Worm (Caenorhabditis elegans) whole organism, mixed stage, embryonic: ENCODE data around the gene C05D9.7.
A peak's percentile ranks its signal among the peaks of the same experiment; 100 is the strongest.

Experiments
- M03D4.4 ChIP-seq: sonication (generic microtip); optimal IDR thresholded peaks from 2 replicates; lab custom pipeline; 2017; ENCODE audit warnings: mild to moderate bottlenecking, missing genetic modification characterization, missing compliant biosample characterization
- bed-3 ChIP-seq: fragments of 200-800 bp; sonication (Bioruptor generic); optimal IDR thresholded peaks from 3 replicates; lab custom pipeline; 2018; ENCODE audit warnings: mild to moderate bottlenecking, missing genetic modification characterization, moderate library complexity, missing compliant biosample characterization
- blmp-1 ChIP-seq: fragments of 150-350 bp; optimal IDR thresholded peaks from 2 replicates; lab custom pipeline; 2014; ENCODE audit warnings: missing biosample characterization, missing genetic modification characterization
- ceh-39 ChIP-seq: fragments of 150-350 bp; optimal IDR thresholded peaks from 2 replicates; lab custom pipeline; 2014; ENCODE audit warnings: missing biosample characterization, missing genetic modification characterization
- ceh-43 ChIP-seq: fragments of 200-800 bp; sonication (Bioruptor generic); optimal IDR thresholded peaks from 2 replicates; lab custom pipeline; 2018; ENCODE audit warnings: mild to moderate bottlenecking, missing genetic modification characterization, moderate library complexity, missing compliant biosample characterization
- ceh-83 ChIP-seq: fragments of 200-800 bp; sonication (Bioruptor generic); optimal IDR thresholded peaks from 2 replicates; lab custom pipeline; 2018; ENCODE audit warnings: mild to moderate bottlenecking, missing genetic modification characterization, missing compliant biosample characterization
- ces-1 ChIP-seq: fragments of 150-350 bp; optimal IDR thresholded peaks from 2 replicates; lab custom pipeline; 2014; ENCODE audit warnings: missing biosample characterization, missing genetic modification reagents, missing genetic modification characterization
- cnd-1 ChIP-seq: fragments of 200-800 bp; sonication (Bioruptor generic); optimal IDR thresholded peaks from 2 replicates; lab custom pipeline; 2018; ENCODE audit warnings: mild to moderate bottlenecking, missing genetic modification characterization, missing compliant biosample characterization
- drap-1 ChIP-seq: fragments of 200-800 bp; sonication (Bioruptor generic); optimal IDR thresholded peaks from 3 replicates; lab custom pipeline; 2018; ENCODE audit warnings: mild to moderate bottlenecking, missing genetic modification characterization, missing compliant biosample characterization
- elt-1 ChIP-seq: sonication (generic microtip); optimal IDR thresholded peaks from 2 replicates; lab custom pipeline; 2017; ENCODE audit warnings: missing genetic modification characterization, mild to moderate bottlenecking, missing compliant biosample characterization, antibody characterized with exemption, moderate library complexity, borderline replicate concordance; ENCODE audit not compliant: insufficient read depth
- elt-3 ChIP-seq: fragments of 150-350 bp; optimal IDR thresholded peaks from 2 replicates; lab custom pipeline; 2014; ENCODE audit warnings: missing biosample characterization, missing genetic modification characterization
- flh-1 ChIP-seq: fragments of 200-800 bp; sonication (Bioruptor generic); optimal IDR thresholded peaks from 2 replicates; lab custom pipeline; 2018; ENCODE audit warnings: mild to moderate bottlenecking, missing genetic modification characterization, moderate library complexity, missing compliant biosample characterization
- ham-2 ChIP-seq: fragments of 200-800 bp; sonication (Bioruptor generic); optimal IDR thresholded peaks from 2 replicates; lab custom pipeline; 2018; ENCODE audit warnings: mild to moderate bottlenecking, missing genetic modification characterization, missing compliant biosample characterization
- hlh-1 ChIP-seq: fragments of 150-350 bp; optimal IDR thresholded peaks from 2 replicates; lab custom pipeline; 2014; ENCODE audit warnings: missing biosample characterization, missing genetic modification reagents, missing genetic modification characterization
- lin-13 ChIP-seq: fragments of 150-350 bp; optimal IDR thresholded peaks from 2 replicates; lab custom pipeline; 2014; ENCODE audit warnings: missing biosample characterization, missing genetic modification characterization
- lin-32 ChIP-seq: fragments of 200-800 bp; sonication (Bioruptor generic); optimal IDR thresholded peaks from 2 replicates; lab custom pipeline; 2018; ENCODE audit warnings: mild to moderate bottlenecking, missing genetic modification characterization, missing compliant biosample characterization
- lsy-2 ChIP-seq: fragments of 150-350 bp; optimal IDR thresholded peaks from 2 replicates; lab custom pipeline; 2014; ENCODE audit warnings: missing biosample characterization, missing genetic modification characterization
- mab-5 ChIP-seq: fragments of 150-350 bp; optimal IDR thresholded peaks from 2 replicates; lab custom pipeline; 2014; ENCODE audit warnings: missing biosample characterization, missing genetic modification characterization
- mep-1 ChIP-seq: fragments of 150-350 bp; optimal IDR thresholded peaks from 2 replicates; lab custom pipeline; 2017; ENCODE audit warnings: missing biosample characterization, missing genetic modification reagents, missing genetic modification characterization, inconsistent platforms
- mls-2 ChIP-seq: sonication (generic microtip); optimal IDR thresholded peaks from 2 replicates; lab custom pipeline; 2016; ENCODE audit warnings: mild to moderate bottlenecking, missing genetic modification characterization, moderate library complexity, missing compliant biosample characterization
- nhr-12 ChIP-seq: fragments of 150-350 bp; optimal IDR thresholded peaks from 2 replicates; lab custom pipeline; 2014; ENCODE audit warnings: missing biosample characterization, missing genetic modification characterization
- nhr-2 ChIP-seq: fragments of 150-350 bp; optimal IDR thresholded peaks from 2 replicates; lab custom pipeline; 2014; ENCODE audit warnings: missing biosample characterization, missing genetic modification characterization
- nhr-237 ChIP-seq: fragments of 150-350 bp; optimal IDR thresholded peaks from 2 replicates; lab custom pipeline; 2014; ENCODE audit warnings: missing biosample characterization, missing genetic modification characterization
- nhr-28 ChIP-seq: fragments of 150-350 bp; optimal IDR thresholded peaks from 2 replicates; lab custom pipeline; 2014; ENCODE audit warnings: missing biosample characterization, missing genetic modification characterization
- nhr-76 ChIP-seq: sonication (generic microtip); optimal IDR thresholded peaks from 2 replicates; lab custom pipeline; 2017; ENCODE audit warnings: missing biosample characterization, missing genetic modification characterization
- pha-4 ChIP-seq: fragments of 150-350 bp; optimal IDR thresholded peaks from 2 replicates; lab custom pipeline; 2018; ENCODE audit warnings: missing biosample characterization, missing genetic modification reagents, missing genetic modification characterization
- sem-2 ChIP-seq: fragments of 200-800 bp; sonication (Bioruptor generic); optimal IDR thresholded peaks from 2 replicates; lab custom pipeline; 2018; ENCODE audit warnings: mild to moderate bottlenecking, missing genetic modification characterization, missing compliant biosample characterization
- snpc-4 ChIP-seq: fragments of 150-350 bp; optimal IDR thresholded peaks from 2 replicates; lab custom pipeline; 2014; ENCODE audit warnings: missing biosample characterization, missing genetic modification characterization
- sptf-1 ChIP-seq: sonication (generic microtip); optimal IDR thresholded peaks from 2 replicates; lab custom pipeline; 2017; ENCODE audit warnings: mild to moderate bottlenecking, missing genetic modification characterization, moderate library complexity, missing compliant biosample characterization
- tbx-8 ChIP-seq: fragments of 200-800 bp; sonication (Bioruptor generic); optimal IDR thresholded peaks from 2 replicates; lab custom pipeline; 2018; ENCODE audit warnings: mild to moderate bottlenecking, missing genetic modification characterization, moderate library complexity, missing compliant biosample characterization
- unc-120 ChIP-seq: sonication (generic microtip); optimal IDR thresholded peaks from 2 replicates; lab custom pipeline; 2017; ENCODE audit warnings: missing genetic modification characterization, missing compliant biosample characterization; ENCODE audit not compliant: poor library complexity, severe bottlenecking
- unc-39 ChIP-seq: fragments of 150-350 bp; optimal IDR thresholded peaks from 2 replicates; lab custom pipeline; 2014; ENCODE audit warnings: missing biosample characterization, missing genetic modification characterization
- unc-62 ChIP-seq: fragments of 150-350 bp; optimal IDR thresholded peaks from 2 replicates; lab custom pipeline; 2014; ENCODE audit warnings: missing biosample characterization, missing genetic modification reagents, missing genetic modification characterization
- zip-8 ChIP-seq: fragments of 150-350 bp; optimal IDR thresholded peaks from 2 replicates; lab custom pipeline; 2014; ENCODE audit warnings: missing biosample characterization, missing genetic modification characterization
- ztf-11 ChIP-seq: fragments of 150-350 bp; optimal IDR thresholded peaks from 2 replicates; lab custom pipeline; 2014; ENCODE audit warnings: missing biosample characterization, missing genetic modification characterization

Gene C05D9.7

ce11 chrX:1096808-1097207 is 22.4 kb downstream of the C05D9.7 start, which contains the start of the genes pigx-1 and rme-6:
TSS of gene pigx-1 (minus strand) at chrX:1097013.
TSS of gene rme-6 (plus strand) at chrX:1097152.
- TF ChIP-seq unc-62 (GFP tag; lab: Kevin White, UChicago) (no peak), lin-32 (no peak), ces-1 (peak; percentile 8), hlh-1 (tag; lab: Kevin White, UChicago) (no peak), bed-3 (GFP tag; lab: Kevin White, UChicago) (no peak), unc-39 (tag; lab: Kevin White, UChicago) (no peak), lsy-2 (tag; lab: Kevin White, UChicago) (no peak), elt-1 (tag; lab: Kevin White, UChicago) (no peak), lin-13 (tag; lab: Kevin White, UChicago) (peak; percentile 9), unc-120 (tag; lab: Kevin White, UChicago) (peak; percentile 70), nhr-237 (no peak), elt-3 (tag; lab: Kevin White, UChicago) (no peak), ceh-43 (GFP tag; lab: Kevin White, UChicago) (no peak), pha-4 (no peak), ceh-39 (tag; lab: Kevin White, UChicago) (no peak), nhr-76 (tag; lab: Kevin White, UChicago) (no peak), ham-2 (GFP tag; lab: Kevin White, UChicago) (no peak), snpc-4 (tag; lab: Kevin White, UChicago) (no peak), mls-2 (tag; lab: Kevin White, UChicago) (no peak), M03D4.4 (tag; lab: Kevin White, UChicago) (no peak), sptf-1 (tag; lab: Kevin White, UChicago) (no peak), cnd-1 (tag; lab: Kevin White, UChicago) (no peak), ceh-83 (GFP tag; lab: Kevin White, UChicago) (no peak), nhr-12 (no peak)

ce11 chrX:1094332-1094731 is 24.9 kb downstream of the C05D9.7 start:
- TF ChIP-seq M03D4.4 (tag; lab: Kevin White, UChicago) (no peak), lin-13 (tag; lab: Kevin White, UChicago) (no peak), elt-3 (tag; lab: Kevin White, UChicago) (no peak), nhr-28 (tag; lab: Kevin White, UChicago) (no peak), unc-39 (tag; lab: Kevin White, UChicago) (no peak)
- TF ChIP-seq, all 35 proteins: peak for 0

ce11 chrX:1093154-1093553 is 26.1 kb downstream of the C05D9.7 start:
- TF ChIP-seq bed-3 (GFP tag; lab: Kevin White, UChicago), result no peak
- TF ChIP-seq nhr-12, result no peak
- no peak for TF ChIP-seq snpc-4 (tag; lab: Kevin White, UChicago)
- TF ChIP-seq mab-5, result no peak
- TF ChIP-seq unc-120 (tag; lab: Kevin White, UChicago), result peak; percentile 94
- no peak for TF ChIP-seq nhr-2
- peak; percentile 87 for TF ChIP-seq nhr-237
- no peak for TF ChIP-seq nhr-76 (tag; lab: Kevin White, UChicago)
- peak; percentile 30 for TF ChIP-seq lsy-2 (tag; lab: Kevin White, UChicago)
- no peak for TF ChIP-seq ztf-11 (tag; lab: Kevin White, UChicago)
- TF ChIP-seq mls-2 (tag; lab: Kevin White, UChicago), result peak; percentile 71
- TF ChIP-seq tbx-8, result no peak
- TF ChIP-seq ceh-39 (tag; lab: Kevin White, UChicago), result peak; percentile 26
- TF ChIP-seq lin-13 (tag; lab: Kevin White, UChicago), result peak; percentile 13
- TF ChIP-seq unc-62 (GFP tag; lab: Kevin White, UChicago), result peak; percentile 99
- no peak for TF ChIP-seq flh-1
- no peak for TF ChIP-seq nhr-28 (tag; lab: Kevin White, UChicago)
- TF ChIP-seq ham-2 (GFP tag; lab: Kevin White, UChicago), result peak; percentile 70
- no peak for TF ChIP-seq zip-8
- TF ChIP-seq ceh-43 (GFP tag; lab: Kevin White, UChicago), result no peak
- TF ChIP-seq lin-32, result no peak
- TF ChIP-seq unc-39 (tag; lab: Kevin White, UChicago), result no peak
- TF ChIP-seq M03D4.4 (tag; lab: Kevin White, UChicago), result peak; percentile 53
- TF ChIP-seq sem-2 (GFP tag; lab: Kevin White, UChicago), result peak; percentile 13
- peak; percentile 69 for TF ChIP-seq drap-1 (GFP tag; lab: Kevin White, UChicago)
- TF ChIP-seq blmp-1 (tag; lab: Kevin White, UChicago), result peak; percentile 54
- TF ChIP-seq ces-1, result peak; percentile 78
- peak; percentile 93 for TF ChIP-seq pha-4
- TF ChIP-seq mep-1 (tag; lab: Kevin White, UChicago), result peak; percentile 83
- TF ChIP-seq hlh-1 (tag; lab: Kevin White, UChicago), result peak; percentile 90
- peak; percentile 78 for TF ChIP-seq sptf-1 (tag; lab: Kevin White, UChicago)
- no peak for TF ChIP-seq ceh-83 (GFP tag; lab: Kevin White, UChicago)
- TF ChIP-seq cnd-1 (tag; lab: Kevin White, UChicago), result peak; percentile 44
- no peak for TF ChIP-seq elt-1 (tag; lab: Kevin White, UChicago)
- no peak for TF ChIP-seq elt-3 (tag; lab: Kevin White, UChicago)
